Worm (Caenorhabditis elegans) whole organism, L1 larva: ENCODE measurements around the gene rnp-3.

Experiments
- C04F5.9 ChIP-seq: sonication (generic microtip); optimal IDR thresholded peaks from 2 replicates; lab custom pipeline; 2016; ENCODE audit warnings: missing genetic modification characterization, missing compliant biosample characterization
- F16B12.6 ChIP-seq: fragments of 150-350 bp; optimal IDR thresholded peaks from 2 replicates; lab custom pipeline; 2014; ENCODE audit warnings: missing biosample characterization, missing genetic modification characterization
- aha-1 ChIP-seq: fragments of 150-350 bp; optimal IDR thresholded peaks from 2 replicates; lab custom pipeline; 2014; ENCODE audit warnings: missing biosample characterization, missing genetic modification characterization
- blmp-1 ChIP-seq: fragments of 150-350 bp; optimal IDR thresholded peaks from 2 replicates; lab custom pipeline; 2014; ENCODE audit warnings: missing biosample characterization, missing genetic modification characterization
- ceh-63 ChIP-seq: fragments of 200-800 bp; sonication (Bioruptor generic); optimal IDR thresholded peaks from 2 replicates; lab custom pipeline; 2018; ENCODE audit warnings: mild to moderate bottlenecking, missing genetic modification characterization, missing compliant biosample characterization
- ceh-82 ChIP-seq, 3 experiments: fragments of 150-350 bp in 1 of 3; sonication (generic microtip) in 2 of 3; optimal IDR thresholded peaks; 2 replicates each; lab custom pipeline; 2014 to 2017; ENCODE audit warnings: missing biosample characterization in 3 of 3, missing genetic modification characterization in 3 of 3
- efl-1 ChIP-seq, 4 experiments: fragments of 150-350 bp; optimal IDR thresholded peaks in 3 of 4; peaks in 1 of 4; 1 replicate in 1 of 4; 2 replicates in 3 of 4; lab custom pipeline; 2014; ENCODE audit warnings: missing biosample characterization in 2 of 4, missing genetic modification characterization in 2 of 4, missing genetic modification reagents in 2 of 4
- efl-3 ChIP-seq: fragments of 200-800 bp; sonication (Bioruptor generic); optimal IDR thresholded peaks from 2 replicates; lab custom pipeline; 2018; ENCODE audit warnings: mild to moderate bottlenecking, missing genetic modification characterization, missing compliant biosample characterization
- elt-2 ChIP-seq: sonication (generic microtip); optimal IDR thresholded peaks from 2 replicates; lab custom pipeline; 2016; ENCODE audit warnings: missing genetic modification characterization, mild to moderate bottlenecking, inconsistent platforms, missing compliant biosample characterization, missing genetic modification reagents
- elt-3 ChIP-seq, 6 experiments: fragments of 150-350 bp in 1 of 6; sonication (generic microtip); optimal IDR thresholded peaks; 2 replicates each; lab custom pipeline; 2017 to 2018; ENCODE audit warnings: missing biosample characterization in 6 of 6, missing genetic modification characterization in 6 of 6, inconsistent platforms in 1 of 6
- ets-5 ChIP-seq: fragments of 200-800 bp; sonication (Bioruptor generic); IDR thresholded peaks from 2 replicates; pipeline ENCODE4 v1.3.6; 2022; ENCODE audit warnings: missing genetic modification characterization, missing compliant biosample characterization
- fkh-8 ChIP-seq: sonication (generic microtip); optimal IDR thresholded peaks from 2 replicates; lab custom pipeline; 2016; ENCODE audit warnings: mild to moderate bottlenecking, missing genetic modification characterization, missing compliant biosample characterization
- grh-1 ChIP-seq: fragments of 200-800 bp; sonication (Bioruptor generic); IDR thresholded peaks from 2 replicates; pipeline ENCODE4 v1.3.6; 2022; ENCODE audit warnings: missing genetic modification reagents, missing genetic modification characterization, missing compliant biosample characterization
- hlh-4 ChIP-seq: sonication (generic microtip); optimal IDR thresholded peaks from 2 replicates; lab custom pipeline; 2016; ENCODE audit warnings: mild to moderate bottlenecking, missing genetic modification characterization, missing compliant biosample characterization
- irx-1 ChIP-seq: sonication (generic microtip); optimal IDR thresholded peaks from 2 replicates; lab custom pipeline; 2016; ENCODE audit warnings: missing genetic modification characterization, missing compliant biosample characterization
- jun-1 ChIP-seq: fragments of 150-350 bp; optimal IDR thresholded peaks from 2 replicates; lab custom pipeline; 2014; ENCODE audit warnings: missing biosample characterization, missing genetic modification reagents, missing genetic modification characterization
- lin-15B ChIP-seq: fragments of 150-350 bp; sonication (generic microtip); optimal IDR thresholded peaks from 3 replicates; lab custom pipeline; 2014; ENCODE audit warnings: missing biosample characterization, missing genetic modification characterization
- lin-35 ChIP-seq, 2 experiments: fragments of 150-350 bp; optimal IDR thresholded peaks; 2 replicates each; lab custom pipeline; 2014; ENCODE audit warnings: missing biosample characterization in 2 of 2, missing genetic modification characterization in 2 of 2, missing genetic modification reagents in 2 of 2
- lsy-2 ChIP-seq, 2 experiments: fragments of 150-350 bp; optimal IDR thresholded peaks; 2 replicates each; lab custom pipeline; 2014; ENCODE audit warnings: missing biosample characterization in 2 of 2, missing genetic modification characterization in 2 of 2
- mdl-1 ChIP-seq, 2 experiments: fragments of 150-350 bp; optimal IDR thresholded peaks; 2 replicates each; lab custom pipeline; 2014 to 2017; ENCODE audit warnings: missing biosample characterization in 2 of 2, missing genetic modification characterization in 2 of 2, inconsistent platforms in 1 of 2
- mep-1 ChIP-seq: fragments of 150-350 bp; optimal IDR thresholded peaks from 2 replicates; lab custom pipeline; 2014; ENCODE audit warnings: missing biosample characterization, missing genetic modification characterization
- nhr-11 ChIP-seq: fragments of 150-350 bp; optimal IDR thresholded peaks from 2 replicates; lab custom pipeline; 2014; ENCODE audit warnings: missing biosample characterization, missing genetic modification characterization
- nhr-19 ChIP-seq: fragments of 200-800 bp; sonication (Bioruptor generic); conservative IDR thresholded peaks from 2 replicates; pipeline ENCODE4 v1.3.6; 2022; ENCODE audit warnings: missing genetic modification characterization, missing compliant biosample characterization
- nhr-20 ChIP-seq: sonication (generic microtip); optimal IDR thresholded peaks from 2 replicates; lab custom pipeline; 2016; ENCODE audit warnings: mild to moderate bottlenecking, missing genetic modification characterization, missing compliant biosample characterization
- nhr-28 ChIP-seq: fragments of 150-350 bp; optimal IDR thresholded peaks from 2 replicates; lab custom pipeline; 2014; ENCODE audit warnings: missing biosample characterization, missing genetic modification characterization
- nhr-47 ChIP-seq: sonication (generic microtip); optimal IDR thresholded peaks from 2 replicates; lab custom pipeline; 2016; ENCODE audit warnings: mild to moderate bottlenecking, missing genetic modification characterization, moderate library complexity, missing compliant biosample characterization
- nhr-71 ChIP-seq: sonication (generic microtip); optimal IDR thresholded peaks from 2 replicates; lab custom pipeline; 2016; ENCODE audit warnings: mild to moderate bottlenecking, missing genetic modification characterization, moderate library complexity, missing compliant biosample characterization
- nhr-77 ChIP-seq: fragments of 150-350 bp; optimal IDR thresholded peaks from 2 replicates; lab custom pipeline; 2014; ENCODE audit warnings: missing biosample characterization, missing genetic modification characterization
- nhr-85 ChIP-seq: sonication (generic microtip); peaks from one replicate; lab custom pipeline; 2016; ENCODE audit warnings: missing genetic modification characterization, inconsistent platforms, missing compliant biosample characterization
- nhr-90 ChIP-seq: sonication (generic microtip); optimal IDR thresholded peaks from 2 replicates; lab custom pipeline; 2016; ENCODE audit warnings: mild to moderate bottlenecking, missing genetic modification characterization, missing compliant biosample characterization; ENCODE audit not compliant: poor library complexity
- pax-3 ChIP-seq: fragments of 200-800 bp; sonication (Bioruptor generic); optimal IDR thresholded peaks from 2 replicates; lab custom pipeline; 2018; ENCODE audit warnings: mild to moderate bottlenecking, missing genetic modification characterization, moderate library complexity, missing compliant biosample characterization
- skn-1 ChIP-seq: fragments of 150-350 bp; optimal IDR thresholded peaks from 2 replicates; lab custom pipeline; 2014; ENCODE audit warnings: missing biosample characterization, missing genetic modification characterization
- snu-23 ChIP-seq: sonication (generic microtip); optimal IDR thresholded peaks from 2 replicates; lab custom pipeline; 2016; ENCODE audit warnings: missing genetic modification characterization, missing compliant biosample characterization
- tbx-2 ChIP-seq: sonication (generic microtip); optimal IDR thresholded peaks from 2 replicates; lab custom pipeline; 2016; ENCODE audit warnings: missing genetic modification characterization, missing compliant biosample characterization
- unc-130 ChIP-seq: fragments of 150-350 bp; optimal IDR thresholded peaks from 2 replicates; lab custom pipeline; 2017; ENCODE audit warnings: missing biosample characterization, missing genetic modification characterization, inconsistent platforms
- vab-15 ChIP-seq: sonication (generic microtip); optimal IDR thresholded peaks from 2 replicates; lab custom pipeline; 2017; ENCODE audit warnings: missing genotype, mild to moderate bottlenecking, missing genetic modification characterization, missing compliant biosample characterization
- zip-4 ChIP-seq: fragments of 200-800 bp; sonication (Bioruptor generic); optimal IDR thresholded peaks from 2 replicates; lab custom pipeline; 2018; ENCODE audit warnings: mild to moderate bottlenecking, missing genetic modification characterization, moderate library complexity, missing compliant biosample characterization
- ztf-11 ChIP-seq, 2 experiments: sonication (generic microtip); optimal IDR thresholded peaks; 2 replicates each; lab custom pipeline; 2016 to 2017; ENCODE audit warnings: missing genetic modification characterization in 2 of 2, missing biosample characterization in 1 of 2, missing compliant biosample characterization in 1 of 2
- ztf-4 ChIP-seq: fragments of 150-350 bp; optimal IDR thresholded peaks from 2 replicates; lab custom pipeline; 2014; ENCODE audit warnings: missing biosample characterization, missing genetic modification characterization

rnp-3 gene

ce11 chrIV:4215349-4215748 lies 41.5 kb downstream of the rnp-3 start (continued):
- TF ChIP-seq ztf-11 (tag; optimal IDR thresholded peaks at IDR 0.05; lab: Kevin White, UChicago) (no peak), jun-1 (tag; lab: Kevin White, UChicago) (peak; percentile 11), lin-15B (tag; lab: Kevin White, UChicago) (no peak), zip-4 (GFP tag; lab: Kevin White, UChicago) (no peak), tbx-2 (peak; percentile 32), nhr-19 (GFP tag; lab: Robert Waterston, UW) (peak; percentile 34), elt-3 (tag; optimal IDR thresholded peaks at IDR 0.05; lab: Kevin White, UChicago) (peak in 3 of 6 experiments; percentile 23 to 72 (median 47)), fkh-8 (tag; lab: Kevin White, UChicago) (peak; percentile 73), ztf-4 (tag; lab: Kevin White, UChicago) (peak; percentile 28), nhr-71 (tag; lab: Kevin White, UChicago) (peak; percentile 78), efl-1 (optimal IDR thresholded peaks at IDR 0.05; lab: Kevin White, UChicago) (peak; percentile 60 to 78), efl-1 (GFP tag; optimal IDR thresholded peaks at IDR 0.05 in 1 of 2; lab: Kevin White, UChicago) (peak; percentile 21 to 87), ceh-63 (GFP tag; lab: Kevin White, UChicago) (no peak), nhr-28 (tag; lab: Kevin White, UChicago) (no peak), mep-1 (tag; lab: Kevin White, UChicago) (peak; percentile 78), efl-3 (GFP tag; lab: Kevin White, UChicago) (no peak), F16B12.6 (tag; lab: Kevin White, UChicago) (peak; percentile 39), ceh-82 (tag; optimal IDR thresholded peaks at IDR 0.05; lab: Kevin White, UChicago) (peak; percentile 21 to 61 (median 39)), snu-23 (peak; percentile 80), nhr-47 (tag; lab: Kevin White, UChicago) (peak; percentile 62), pax-3 (tag; lab: Kevin White, UChicago) (peak; percentile 7), C04F5.9 (tag; lab: Kevin White, UChicago) (no peak), irx-1 (no peak), nhr-11 (tag; lab: Kevin White, UChicago) (no peak), nhr-77 (tag; lab: Kevin White, UChicago) (peak; percentile 52), skn-1 (tag; lab: Kevin White, UChicago) (peak; percentile 100)

DNA sequence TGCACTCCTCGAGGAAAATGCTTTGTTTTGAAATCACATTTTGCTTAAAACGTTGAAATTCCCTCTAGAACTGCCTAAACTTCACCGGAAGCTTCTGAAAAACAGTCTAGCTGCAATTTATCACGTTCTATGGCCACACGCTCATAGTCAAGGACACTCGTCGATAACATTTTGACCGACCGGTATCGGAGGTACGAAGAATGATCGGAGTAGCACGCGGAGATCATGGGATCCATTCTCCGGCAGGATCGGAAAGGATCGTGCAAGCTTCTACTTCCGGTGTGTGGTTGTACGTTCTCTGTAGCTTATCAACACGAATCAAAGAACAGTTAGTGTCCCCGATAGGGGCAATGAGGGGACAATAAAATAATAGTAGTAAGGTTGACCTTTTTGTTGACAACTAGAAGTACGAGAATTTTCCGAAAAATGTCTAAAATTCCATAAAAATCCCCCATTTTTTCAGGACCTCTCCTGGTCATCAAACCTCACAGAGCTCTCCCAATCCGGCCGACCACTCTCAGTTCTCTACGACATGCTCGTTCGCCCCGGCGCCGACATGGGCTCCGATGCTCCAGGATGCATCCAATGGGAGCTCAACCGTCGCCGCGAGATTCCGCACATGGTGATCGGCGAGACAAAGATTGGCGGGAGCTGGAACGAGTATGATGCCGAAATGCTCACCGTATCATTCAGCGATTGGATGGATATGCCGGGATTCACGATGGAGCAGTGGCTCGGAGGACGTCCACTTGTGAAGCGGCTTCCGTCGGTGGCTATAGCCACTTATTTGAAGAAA lies 42.4 kb downstream of the rnp-3 start:
- no peak for TF ChIP-seq ceh-82 (tag; optimal IDR thresholded peaks at IDR 0.05; lab: Kevin White, UChicago)
- peak; percentile 35; the same call in 1 of the 2 replicates for TF ChIP-seq grh-1 (GFP tag; lab: Robert Waterston, UW)
- no peak for TF ChIP-seq hlh-4
- peak in 1 of 2 experiments; percentile 88 for TF ChIP-seq mdl-1 (tag; optimal IDR thresholded peaks at IDR 0.05; lab: Kevin White, UChicago)
- TF ChIP-seq aha-1 (tag; lab: Kevin White, UChicago): no peak
- no peak for TF ChIP-seq ets-5
- peak; percentile 76 for TF ChIP-seq unc-130 (tag; lab: Kevin White, UChicago)
- peak in 1 of 2 experiments; percentile 49 for TF ChIP-seq lin-35 (GFP tag; optimal IDR thresholded peaks at IDR 0.05; lab: Kevin White, UChicago)
- peak; percentile 75 for TF ChIP-seq blmp-1 (tag; lab: Kevin White, UChicago)
- peak; percentile 31 for TF ChIP-seq nhr-47 (tag; lab: Kevin White, UChicago)
- TF ChIP-seq nhr-71 (tag; lab: Kevin White, UChicago): peak; percentile 64
- TF ChIP-seq tbx-2: peak; percentile 27
- TF ChIP-seq vab-15: no peak
- TF ChIP-seq elt-2: peak; percentile 27
- TF ChIP-seq lsy-2 (tag; optimal IDR thresholded peaks at IDR 0.05; lab: Kevin White, UChicago): peak; percentile 14 to 44
- TF ChIP-seq nhr-90 (tag; lab: Kevin White, UChicago): peak; percentile 58
- TF ChIP-seq efl-1 (optimal IDR thresholded peaks at IDR 0.05; lab: Kevin White, UChicago): no peak
- TF ChIP-seq efl-1 (GFP tag; optimal IDR thresholded peaks at IDR 0.05 in 1 of 2; lab: Kevin White, UChicago): peak in 1 of 2 experiments; percentile 49
- TF ChIP-seq nhr-20 (tag; lab: Kevin White, UChicago): peak; percentile 74
- peak; percentile 79 for TF ChIP-seq nhr-85 (tag; lab: Kevin White, UChicago)
- peak in 2 of 6 experiments; percentile 46 to 96 for TF ChIP-seq elt-3 (tag; optimal IDR thresholded peaks at IDR 0.05; lab: Kevin White, UChicago)
- TF ChIP-seq nhr-19 (GFP tag; lab: Robert Waterston, UW): peak; percentile 72
- TF ChIP-seq snu-23: peak; percentile 19
